Fruit fly (Drosophila melanogaster) whole organism, pupa: Measurements from ENCODE around the gene Ir67c.

Experiments
- CG12605 ChIP-seq: fragments of 200-800 bp; sonication (Bioruptor generic); IDR thresholded peaks from 2 replicates; pipeline ENCODE4 v1.3.6; 2022; ENCODE audit warnings: missing biosample characterization, missing genetic modification characterization
- CG17806 ChIP-seq: fragments of 200-800 bp; sonication (Bioruptor generic); optimal IDR thresholded peaks from 2 replicates; lab custom pipeline; 2018; ENCODE audit warnings: missing biosample characterization, mild to moderate bottlenecking, missing genetic modification characterization, moderate library complexity
- CG32121 ChIP-seq: fragments of 200-800 bp; sonication (Bioruptor generic); IDR thresholded peaks from 2 replicates; pipeline ENCODE4 v1.3.6; 2022; ENCODE audit warnings: missing biosample characterization, missing genetic modification characterization
- CG34367 ChIP-seq: fragments of 200-800 bp; sonication (Bioruptor generic); optimal IDR thresholded peaks from 2 replicates; lab custom pipeline; 2018; ENCODE audit warnings: missing biosample characterization, mild to moderate bottlenecking, missing genetic modification characterization
- CG4496 ChIP-seq: fragments of 200-800 bp; sonication (Bioruptor generic); IDR thresholded peaks from 3 replicates; pipeline ENCODE4 v1.3.6; 2022; ENCODE audit warnings: missing biosample characterization, missing genetic modification characterization
- Pif1B ChIP-seq: fragments of 200-800 bp; sonication (Bioruptor generic); optimal IDR thresholded peaks from 3 replicates; lab custom pipeline; 2016; ENCODE audit warnings: missing biosample characterization, missing genetic modification characterization
- rn ChIP-seq: fragments of 200-800 bp; sonication (Bioruptor generic); IDR thresholded peaks from 2 replicates; pipeline ENCODE4 v1.3.6; 2022; ENCODE audit warnings: missing biosample characterization, missing genetic modification characterization

dm6 chr3L:10478214-10478613 lies 44.3 kb upstream of the Ir67c start, which contains the start of gene CG46430:
- TF ChIP-seq CG32121 (GFP tag; lab: Robert Waterston, UW) (no peak), CG34367 (no peak), CG17806 (no peak), rn (GFP tag; lab: Robert Waterston, UW) (no peak), CG4496 (no peak), CG12605 (GFP tag; lab: Robert Waterston, UW) (no peak), Pif1B (GFP tag; lab: Kevin White, UChicago) (no peak)
